Fruit fly (Drosophila melanogaster): ENCODE results near the gene TwdlS.

The TwdlS gene

DNA sequence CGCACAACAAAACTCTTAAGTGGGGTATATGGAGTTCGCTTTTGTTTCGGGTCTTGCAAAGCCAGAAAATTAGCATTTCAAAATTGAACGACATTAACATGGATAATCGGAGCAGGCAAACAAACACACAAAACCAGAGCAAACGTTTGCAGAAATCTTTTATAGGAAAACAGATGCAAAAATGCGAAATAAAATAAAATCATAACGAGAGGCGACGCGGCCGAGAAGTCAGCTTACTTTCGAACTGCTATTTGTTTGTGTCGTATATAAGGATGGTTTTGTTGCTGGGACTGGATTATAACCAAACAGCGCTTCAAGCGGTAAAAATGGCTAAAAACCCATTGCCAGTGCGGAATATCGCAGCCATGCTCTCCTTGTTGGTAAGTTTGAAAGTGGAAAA, at the start of gene TwdlS:
TwdlS (plus strand) TSS at position 301 of the 400 bp plus-strand sequence.
- TF ChIP-seq CG17801 (GFP tag; optimal IDR thresholded peaks at IDR 0.05; ENCODE audit: partially characterized antibody): no peak

dm6 chr3R:26588158-26588584, 48.3 kb upstream of the TwdlS start:
- no peak for TF ChIP-seq CG17801 (GFP tag; optimal IDR thresholded peaks at IDR 0.05; ENCODE audit: partially characterized antibody)

DNA sequence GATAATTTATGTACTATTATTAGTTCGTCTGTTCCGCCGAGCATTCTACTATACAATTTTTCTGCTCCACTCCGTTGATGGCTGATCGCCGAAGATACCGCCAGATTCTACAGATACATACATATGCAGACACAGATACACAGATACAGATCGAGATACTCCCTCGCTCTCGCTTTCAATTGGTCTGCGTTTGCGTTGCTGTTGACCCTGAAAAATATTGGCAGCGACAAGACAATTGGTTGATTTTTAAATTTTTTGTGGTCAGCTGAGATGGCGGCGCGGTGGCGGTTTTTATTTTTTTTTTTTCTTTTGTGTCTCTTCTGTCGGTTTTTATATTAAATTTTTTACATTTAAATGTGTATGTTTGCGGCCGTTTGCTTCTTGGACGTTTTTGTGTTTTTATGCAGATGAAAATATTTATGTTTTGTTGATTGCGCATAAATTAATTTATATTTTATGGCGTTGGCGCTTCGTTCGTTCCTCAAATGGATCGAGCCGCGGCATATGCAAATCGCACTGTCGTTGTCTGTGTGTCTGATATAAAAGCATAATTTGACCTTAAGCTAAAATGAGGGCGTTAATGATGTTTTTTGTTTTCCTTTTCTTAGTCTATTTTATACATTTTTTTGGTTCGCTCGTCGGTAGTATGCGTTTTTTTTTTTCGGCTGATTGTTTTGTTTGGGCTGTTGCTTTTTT, 42.5 kb upstream of the TwdlS start:
- TF ChIP-seq CG17801 (GFP tag; optimal IDR thresholded peaks at IDR 0.05; ENCODE audit: partially characterized antibody): no peak

DNA sequence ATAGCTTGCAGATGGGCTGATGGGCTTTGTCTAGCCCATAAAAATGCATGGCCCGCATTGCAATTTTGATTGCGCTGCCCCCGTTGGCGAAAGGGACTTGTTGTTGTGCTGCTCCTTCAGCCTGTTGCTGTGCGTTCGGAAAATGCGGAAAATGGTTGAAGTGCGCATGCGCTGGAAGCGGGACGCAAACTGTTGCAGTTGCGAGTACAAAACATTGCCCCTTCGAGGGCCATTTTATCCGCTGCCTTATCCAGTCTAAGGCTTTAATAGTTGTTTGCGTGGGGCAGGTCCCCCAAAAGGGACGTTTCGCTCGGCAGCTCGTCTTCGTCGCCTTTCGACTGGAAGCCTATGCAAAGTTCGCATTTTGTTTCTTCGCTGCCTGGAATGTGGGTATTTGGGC, 30.0 kb upstream of the TwdlS start:
- no peak for TF ChIP-seq CG17801 (GFP tag; optimal IDR thresholded peaks at IDR 0.05; ENCODE audit: partially characterized antibody)

DNA sequence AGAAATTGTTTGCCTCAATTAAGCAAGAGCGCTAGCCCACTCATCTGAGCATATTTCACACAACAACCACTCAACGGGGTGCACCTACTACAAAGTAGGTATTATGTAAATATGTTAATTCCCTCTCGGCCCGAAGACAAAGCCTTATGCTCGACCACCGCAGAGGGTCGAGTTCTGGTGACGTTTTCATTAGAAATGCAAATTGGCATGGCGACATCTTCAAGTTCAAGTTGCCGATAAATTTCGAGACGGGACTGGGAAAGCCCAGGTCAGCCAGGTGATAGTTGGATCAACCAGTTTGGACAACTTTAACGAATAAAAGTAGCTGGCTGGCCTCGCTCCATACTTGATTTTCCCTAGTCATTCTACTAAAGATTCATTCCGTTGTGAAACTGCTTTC, 21.1 kb upstream of the TwdlS start:
- no peak for TF ChIP-seq CG17801 (GFP tag; optimal IDR thresholded peaks at IDR 0.05; ENCODE audit: partially characterized antibody)

- no peak for TF ChIP-seq CG17801 (GFP tag; optimal IDR thresholded peaks at IDR 0.05; ENCODE audit: partially characterized antibody)
Observed at dm6 chr3R:26618818-26619217, 17.7 kb upstream of the TwdlS start, which contains the start of gene TwdlM. Gene TwdlM (plus strand): TSS chr3R:26619118.

- TF ChIP-seq CG17801 (GFP tag; optimal IDR thresholded peaks at IDR 0.05; ENCODE audit: partially characterized antibody): no peak
Observed at dm6 chr3R:26621314-26621813, 15.1 kb upstream of the TwdlS start, which contains the start of gene TwdlP. Gene TwdlP (minus strand): TSS chr3R:26621364.

dm6 chr3R:26623493-26623956, 13.0 kb upstream of the TwdlS start, which contains the start of gene TwdlB:
Gene TwdlB (minus strand): TSS chr3R:26623543.
- no peak for TF ChIP-seq CG17801 (GFP tag; optimal IDR thresholded peaks at IDR 0.05; ENCODE audit: partially characterized antibody)

DNA sequence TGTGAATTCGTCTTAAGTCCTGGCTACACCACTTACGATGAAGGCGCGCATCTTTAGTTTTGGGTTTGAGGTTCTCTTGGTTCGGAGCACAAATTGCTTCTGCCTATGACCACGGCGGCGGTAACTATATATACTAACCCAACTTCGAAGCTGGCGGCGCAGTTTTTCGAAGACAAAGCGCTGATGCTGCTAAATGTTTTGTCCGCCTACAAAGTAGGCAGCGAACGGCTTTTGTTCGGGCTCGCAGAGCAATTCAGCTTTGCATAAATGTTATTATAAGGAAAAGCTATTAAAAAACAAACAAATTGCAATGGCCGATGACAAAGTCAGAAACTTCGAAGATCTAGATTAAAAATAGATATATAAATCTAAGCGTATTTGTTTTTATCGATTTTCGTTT, 10.9 kb upstream of the TwdlS start, which contains the start of gene TwdlL:
TwdlL (minus strand) TSS at position 101 of the 400 bp plus-strand sequence.
- no peak for TF ChIP-seq CG17801 (GFP tag; optimal IDR thresholded peaks at IDR 0.05; ENCODE audit: partially characterized antibody)

- no peak for TF ChIP-seq CG17801 (GFP tag; optimal IDR thresholded peaks at IDR 0.05; ENCODE audit: partially characterized antibody)
Observed at dm6 chr3R:26626638-26627037, 9.8 kb upstream of the TwdlS start, which contains the start of gene TwdlO. Gene TwdlO (minus strand): TSS chr3R:26626738.

DNA sequence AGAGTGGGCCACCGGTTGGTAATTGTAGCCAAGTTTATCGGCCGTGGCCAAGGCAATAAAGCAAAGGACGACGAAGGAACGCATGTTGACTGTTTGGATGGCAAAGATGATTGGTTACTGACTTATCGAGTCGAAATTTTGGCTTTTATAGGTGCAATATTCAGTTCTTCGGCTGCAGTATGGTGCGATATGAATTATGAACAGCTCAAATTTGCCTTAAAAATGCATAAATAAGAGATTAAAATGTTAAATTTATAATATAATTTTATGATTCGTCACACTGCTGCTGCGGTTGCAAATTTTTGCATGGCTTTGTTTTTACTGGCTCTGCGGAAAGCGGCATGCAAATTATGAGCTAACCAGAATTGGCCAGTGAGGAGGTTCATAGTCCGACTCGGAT, 7.9 kb upstream of the TwdlS start, which contains the start of gene TwdlK:
TwdlK (minus strand) TSS at position 101 of the 400 bp plus-strand sequence.
- TF ChIP-seq CG17801 (GFP tag; optimal IDR thresholded peaks at IDR 0.05; ENCODE audit: partially characterized antibody): no peak

- no peak for TF ChIP-seq CG17801 (GFP tag; optimal IDR thresholded peaks at IDR 0.05; ENCODE audit: partially characterized antibody)
Observed at dm6 chr3R:26629618-26630017, 6.9 kb upstream of the TwdlS start, which contains the start of gene TwdlJ. Gene TwdlJ (plus strand): TSS chr3R:26629918.

DNA sequence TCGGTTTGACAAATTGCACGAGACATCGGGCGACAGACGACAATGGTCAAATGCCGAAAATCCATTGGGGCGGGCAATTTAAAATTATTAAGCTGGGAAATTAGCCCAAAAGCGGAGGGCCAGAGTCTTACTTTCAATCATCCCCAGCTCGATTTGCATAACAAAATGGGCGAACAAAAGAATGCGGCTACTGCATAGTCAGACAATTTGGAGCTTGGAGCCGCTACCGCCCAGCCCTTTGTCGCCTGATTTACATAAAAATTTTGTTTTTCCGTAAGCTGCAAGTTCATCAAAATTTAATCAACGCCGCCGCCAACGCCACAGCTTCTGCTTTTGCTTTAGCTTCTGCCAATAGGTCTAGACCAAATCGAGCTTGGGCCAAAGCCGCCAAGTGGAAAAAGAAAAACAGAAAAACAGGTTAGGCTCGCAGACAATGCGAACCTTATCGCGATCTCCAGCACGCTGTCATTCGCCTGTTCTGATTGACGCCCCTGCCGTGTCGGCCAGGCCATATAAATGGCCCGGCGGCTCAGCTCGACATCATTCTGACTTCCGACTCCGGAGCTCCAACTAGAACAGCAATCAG, 5.1 kb upstream of the TwdlS start, which contains the start of gene TwdlN:
TwdlN (plus strand) TSS at position 536 of the 586 bp plus-strand sequence.
- no peak for TF ChIP-seq CG17801 (GFP tag; optimal IDR thresholded peaks at IDR 0.05; ENCODE audit: partially characterized antibody)

DNA sequence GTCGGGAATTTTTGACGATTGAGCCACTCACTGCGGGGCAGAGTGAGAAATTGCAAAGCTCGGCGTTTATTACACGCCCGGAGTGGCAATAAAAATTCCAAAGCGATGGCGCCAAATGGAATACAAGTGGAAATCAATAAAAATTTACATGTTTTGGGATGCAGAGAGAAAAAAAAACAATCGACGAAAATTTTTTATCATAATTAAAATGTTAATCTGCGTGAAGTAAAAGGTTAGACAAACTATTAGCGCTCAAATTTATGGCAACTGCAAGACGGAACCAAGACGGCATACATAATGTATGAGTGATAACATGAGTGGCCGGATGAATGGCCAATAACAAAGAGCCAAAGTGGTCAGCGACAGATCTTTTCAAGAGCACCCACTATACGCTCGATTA, 3.5 kb upstream of the TwdlS start:
- TF ChIP-seq CG17801 (GFP tag; optimal IDR thresholded peaks at IDR 0.05; ENCODE audit: partially characterized antibody): no peak

DNA sequence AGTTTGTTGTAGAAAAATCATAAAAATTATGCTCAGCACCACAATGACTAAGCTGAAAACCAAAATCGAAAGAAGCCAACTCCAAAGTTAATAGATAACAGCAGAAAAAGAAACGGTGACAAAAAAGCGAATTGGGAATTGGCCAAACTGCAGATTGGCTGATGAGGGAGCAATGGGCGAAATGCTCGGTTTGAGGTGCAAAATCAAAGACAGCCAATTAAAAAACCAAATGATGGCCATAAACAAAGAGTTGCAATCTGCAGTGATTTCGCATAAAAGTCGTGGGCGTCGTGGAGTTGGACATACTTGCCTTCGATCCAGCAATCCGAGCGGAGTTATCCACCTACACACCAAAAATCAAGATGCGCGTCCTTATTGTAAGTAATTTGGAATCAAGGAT, 3.1 kb upstream of the TwdlS start, which contains the start of gene TwdlH:
TwdlH (plus strand) TSS at position 301 of the 400 bp plus-strand sequence.
- no peak for TF ChIP-seq CG17801 (GFP tag; optimal IDR thresholded peaks at IDR 0.05; ENCODE audit: partially characterized antibody)

- TF ChIP-seq CG17801 (GFP tag; optimal IDR thresholded peaks at IDR 0.05; ENCODE audit: partially characterized antibody): no peak
Observed at dm6 chr3R:26634585-26634984, 1.9 kb upstream of the TwdlS start, which contains the start of gene TwdlR. Gene TwdlR (plus strand): TSS chr3R:26634885.
